Worm (Caenorhabditis elegans): Measurements from ENCODE around the gene nlp-48.

Gene nlp-48

DNA sequence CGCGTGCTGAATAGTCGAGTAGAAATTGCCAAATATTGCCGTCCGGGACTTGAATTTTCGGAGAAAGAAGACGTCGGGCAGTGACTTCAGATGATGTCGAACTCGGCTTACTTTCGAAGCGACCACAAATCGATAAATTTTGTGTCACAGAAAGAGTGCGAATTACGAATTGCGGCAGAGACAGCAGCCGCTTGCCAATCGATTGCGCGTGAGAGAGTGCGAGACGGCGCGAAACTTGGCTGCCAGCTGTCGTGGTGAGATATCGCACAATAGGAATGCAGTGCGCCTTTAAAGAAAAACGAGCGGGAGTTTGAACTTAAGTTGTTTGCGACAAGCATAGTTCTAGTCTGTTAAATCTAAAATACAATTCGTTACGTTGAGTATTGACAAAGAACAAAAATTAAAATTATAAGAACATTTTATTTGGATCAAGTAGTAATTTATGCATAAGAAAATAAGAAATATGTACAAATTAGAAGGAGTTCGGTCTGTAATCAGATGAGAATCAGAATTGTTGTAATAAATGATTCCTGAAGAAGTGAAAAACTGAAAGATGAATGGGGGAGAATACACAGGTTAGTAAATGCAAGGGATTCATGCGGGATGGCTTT lies 42.6 kb upstream of the nlp-48 start, which contains the start of gene pir-2 (continued):
- TF ChIP-seq T26A8.4 (GFP tag; IDR thresholded peaks at IDR 0.05) (peak; percentile 51), rbr-2 (tag; optimal IDR thresholded peaks at IDR 0.05) (peak; percentile 84), nhr-41 (GFP tag; IDR thresholded peaks at IDR 0.05) (no peak), nhr-111 (GFP tag; optimal IDR thresholded peaks at IDR 0.05) (no peak), zag-1 (tag; optimal IDR thresholded peaks at IDR 0.05) (no peak), gei-8 (GFP tag; optimal IDR thresholded peaks at IDR 0.05) (no peak), unc-39 (tag; optimal IDR thresholded peaks at IDR 0.05) (no peak), snpc-4 (tag; optimal IDR thresholded peaks at IDR 0.05) (no peak), attf-4 (tag; optimal IDR thresholded peaks at IDR 0.05) (no peak), cey-2 (tag; optimal IDR thresholded peaks at IDR 0.05; ENCODE audit: borderline replicate concordance, insufficient read depth) (no peak), lin-29 (GFP tag; IDR thresholded peaks at IDR 0.05) (no peak), arid-1 (GFP tag; conservative IDR thresholded peaks at IDR 0.05) (peak; percentile 51; the same call in 1 of the 2 replicates), ama-1 (optimal IDR thresholded peaks at IDR 0.05) (peak; percentile 89), F26F4.8 (GFP tag; conservative IDR thresholded peaks at IDR 0.05) (no peak), lin-15B (tag; optimal IDR thresholded peaks at IDR 0.05) (no peak), zfp-3 (GFP tag; conservative IDR thresholded peaks at IDR 0.05) (no peak), hmg-1.1 (GFP tag; IDR thresholded peaks at IDR 0.05) (peak; percentile 81), nhr-76 (tag; optimal IDR thresholded peaks at IDR 0.05) (no peak), dpl-1 (GFP tag; optimal IDR thresholded peaks at IDR 0.05) (peak; percentile 93), daf-12 (tag; optimal IDR thresholded peaks at IDR 0.05) (no peak), ceh-62 (tag; optimal IDR thresholded peaks at IDR 0.05) (no peak), ceh-82 (tag; optimal IDR thresholded peaks at IDR 0.05) (no peak), F49E8.2 (tag; optimal IDR thresholded peaks at IDR 0.05; ENCODE audit: borderline replicate concordance) (no peak), Y48G9A.11 (GFP tag; IDR thresholded peaks at IDR 0.05) (no peak), ces-1 (GFP tag; optimal IDR thresholded peaks at IDR 0.05) (no peak), mes-2 (tag; optimal IDR thresholded peaks at IDR 0.05; ENCODE audit: poor library complexity, severe bottlenecking) (peak; percentile 92), nhr-42 (GFP tag; IDR thresholded peaks at IDR 0.05) (0 out of 2 replicates have a peak, but pooled peaks have one; percentile 44), fos-1 (tag; optimal IDR thresholded peaks at IDR 0.05) (no peak), unc-62 (GFP tag; optimal IDR thresholded peaks at IDR 0.05 in 1 of 2) (peak in 1 of 2 experiments; percentile 96), unc-62 (tag; optimal IDR thresholded peaks at IDR 0.05) (no peak), lim-7 (GFP tag; IDR thresholded peaks at IDR 0.05) (no peak), ZK337.2 (GFP tag; IDR thresholded peaks at IDR 0.05) (no peak), dmd-8 (GFP tag; IDR thresholded peaks at IDR 0.05) (no peak), lir-3 (tag; optimal IDR thresholded peaks at IDR 0.05) (no peak), mdl-1 (tag; optimal IDR thresholded peaks at IDR 0.05) (peak in 1 of 2 experiments; percentile 62), egl-43 (GFP tag; IDR thresholded peaks at IDR 0.05) (no peak), saeg-2 (GFP tag; IDR thresholded peaks at IDR 0.05) (no peak), unc-130 (GFP tag; optimal IDR thresholded peaks at IDR 0.05) (peak; percentile 43), ZK546.5 (tag; optimal IDR thresholded peaks at IDR 0.05) (no peak), aly-2 (tag; optimal IDR thresholded peaks at IDR 0.05) (no peak), D1046.2 (GFP tag; IDR thresholded peaks at IDR 0.05) (no peak), egl-27 (tag; optimal IDR thresholded peaks at IDR 0.05) (no peak), mxl-3 (GFP tag; optimal IDR thresholded peaks at IDR 0.05) (peak; percentile 20), mdt-29 (GFP tag; IDR thresholded peaks at IDR 0.05) (no peak), nhr-6 (tag; optimal IDR thresholded peaks at IDR 0.05) (peak; percentile 87), tra-1 (GFP tag; IDR thresholded peaks at IDR 0.05) (no peak), hlh-30 (tag; optimal IDR thresholded peaks at IDR 0.05; ENCODE audit: insufficient read depth) (peak; percentile 91), daf-19 (GFP tag; conservative IDR thresholded peaks at IDR 0.05) (no peak), lin-38 (GFP tag; IDR thresholded peaks at IDR 0.05) (peak; percentile 79), fkh-10 (GFP tag; optimal IDR thresholded peaks at IDR 0.05) (peak; percentile 44), ztf-7 (tag; optimal IDR thresholded peaks at IDR 0.05) (peak; percentile 46), daf-8 (GFP tag; IDR thresholded peaks at IDR 0.05) (no peak)

Data from whole organism, L4 larva.